Worm (Caenorhabditis elegans) whole organism, L4 larva: ENCODE measurements around the gene otpl-8.
A peak's percentile ranks its signal among the peaks of the same experiment; 100 is the strongest.

Experiments
- F10B5.3 ChIP-seq: sonication (generic microtip); optimal IDR thresholded peaks from 2 replicates; lab custom pipeline; 2016; ENCODE audit warnings: mild to moderate bottlenecking, missing genetic modification characterization, missing compliant biosample characterization
- F49E8.2 ChIP-seq: sonication (generic microtip); optimal IDR thresholded peaks from 2 replicates; lab custom pipeline; 2016; ENCODE audit warnings: missing compliant biosample characterization, mild to moderate bottlenecking, missing genetic modification characterization, borderline replicate concordance
- R02D3.7 ChIP-seq: fragments of 150-350 bp; sonication (generic microtip); optimal IDR thresholded peaks from 3 replicates; lab custom pipeline; 2014; ENCODE audit warnings: missing biosample characterization, missing genetic modification characterization
- Y48G9A.11 ChIP-seq: fragments of 200-800 bp; sonication (Bioruptor generic); IDR thresholded peaks from 2 replicates; pipeline ENCODE4 v1.3.6; 2022; ENCODE audit warnings: missing genetic modification reagents, missing genetic modification characterization, missing compliant biosample characterization
- Y75B8A.6 ChIP-seq: fragments of 200-800 bp; sonication (Bioruptor generic); IDR thresholded peaks from 2 replicates; pipeline ENCODE4 v1.3.6; 2022; ENCODE audit warnings: missing genetic modification reagents, missing genetic modification characterization, missing compliant biosample characterization
- aha-1 ChIP-seq: fragments of 150-350 bp; peaks from one replicate; lab custom pipeline; 2014; ENCODE audit warnings: missing biosample characterization, missing genetic modification characterization
- aly-2 ChIP-seq: sonication (generic microtip); optimal IDR thresholded peaks from 2 replicates; lab custom pipeline; 2018; ENCODE audit warnings: missing biosample characterization, missing genetic modification characterization
- ama-1 ChIP-seq: fragments of 150-350 bp; optimal IDR thresholded peaks from 2 replicates; lab custom pipeline; 2014; ENCODE audit warnings: inconsistent platforms, mixed read lengths
- arid-1 ChIP-seq: fragments of 200-800 bp; sonication (Bioruptor generic); conservative IDR thresholded peaks from 2 replicates; pipeline ENCODE4 v1.3.6; 2022; ENCODE audit warnings: missing genetic modification reagents, missing genetic modification characterization, missing compliant biosample characterization
- attf-4 ChIP-seq: sonication (generic microtip); optimal IDR thresholded peaks from 3 replicates; lab custom pipeline; 2017; ENCODE audit warnings: missing biosample characterization, missing genetic modification characterization
- ceh-82 ChIP-seq: sonication (generic microtip); optimal IDR thresholded peaks from 2 replicates; lab custom pipeline; 2017; ENCODE audit warnings: missing biosample characterization, missing genetic modification characterization
- daf-16 ChIP-seq, 3 experiments: sonication (generic microtip); optimal IDR thresholded peaks; 2 replicates each; lab custom pipeline; 2016 to 2017; ENCODE audit warnings: missing genetic modification characterization in 3 of 3, missing genetic modification reagents in 3 of 3, mild to moderate bottlenecking in 2 of 3, missing compliant biosample characterization in 2 of 3, missing biosample characterization in 1 of 3, moderate library complexity in 1 of 3
- daf-19 ChIP-seq: fragments of 200-800 bp; sonication (Bioruptor generic); conservative IDR thresholded peaks from 2 replicates; pipeline ENCODE4 v1.3.6; 2022; ENCODE audit warnings: missing genetic modification characterization, missing compliant biosample characterization
- dve-1 ChIP-seq: sonication (generic microtip); optimal IDR thresholded peaks from 2 replicates; lab custom pipeline; 2017; ENCODE audit warnings: antibody characterized with exemption, mild to moderate bottlenecking, missing genetic modification characterization, missing compliant biosample characterization; ENCODE audit not compliant: insufficient read depth
- egl-43 ChIP-seq: fragments of 200-800 bp; sonication (Bioruptor generic); IDR thresholded peaks from 2 replicates; pipeline ENCODE4 v1.3.6; 2022; ENCODE audit warnings: missing genetic modification reagents, missing genetic modification characterization, missing compliant biosample characterization
- fkh-10 ChIP-seq: fragments of 150-350 bp; optimal IDR thresholded peaks from 2 replicates; lab custom pipeline; 2014; ENCODE audit warnings: missing biosample characterization, missing genetic modification reagents, missing genetic modification characterization
- gei-8 ChIP-seq: fragments of 200-800 bp; sonication (Bioruptor generic); optimal IDR thresholded peaks from 2 replicates; lab custom pipeline; 2018; ENCODE audit warnings: mild to moderate bottlenecking, missing genetic modification characterization, missing compliant biosample characterization
- jun-1 ChIP-seq: fragments of 150-350 bp; optimal IDR thresholded peaks from 2 replicates; lab custom pipeline; 2014; ENCODE audit warnings: missing biosample characterization, missing genetic modification reagents, missing genetic modification characterization
- lin-13 ChIP-seq: fragments of 150-350 bp; optimal IDR thresholded peaks from 2 replicates; lab custom pipeline; 2014; ENCODE audit warnings: missing biosample characterization, missing genetic modification reagents, missing genetic modification characterization
- mdt-29 ChIP-seq: fragments of 200-800 bp; sonication (Bioruptor generic); IDR thresholded peaks from 2 replicates; pipeline ENCODE4 v1.3.6; 2022; ENCODE audit warnings: missing genetic modification reagents, missing genetic modification characterization, missing compliant biosample characterization
- mep-1 ChIP-seq: fragments of 150-350 bp; sonication (generic microtip); optimal IDR thresholded peaks from 3 replicates; lab custom pipeline; 2014; ENCODE audit warnings: missing biosample characterization, missing genetic modification characterization
- mxl-3 ChIP-seq: fragments of 200-800 bp; sonication (Bioruptor generic); optimal IDR thresholded peaks from 2 replicates; lab custom pipeline; 2018; ENCODE audit warnings: mild to moderate bottlenecking, missing genetic modification characterization, missing compliant biosample characterization
- nhr-11 ChIP-seq: fragments of 150-350 bp; optimal IDR thresholded peaks from 2 replicates; lab custom pipeline; 2014; ENCODE audit warnings: missing biosample characterization, missing genetic modification characterization
- nhr-25 ChIP-seq: sonication (generic microtip); optimal IDR thresholded peaks from 2 replicates; lab custom pipeline; 2017; ENCODE audit warnings: missing genetic modification characterization, mild to moderate bottlenecking, missing compliant biosample characterization, antibody characterized with exemption, moderate library complexity, borderline replicate concordance; ENCODE audit not compliant: insufficient read depth
- nhr-77 ChIP-seq: fragments of 150-350 bp; optimal IDR thresholded peaks from 2 replicates; lab custom pipeline; 2014; ENCODE audit warnings: missing biosample characterization, missing genetic modification characterization
- pha-4 ChIP-seq, 2 experiments: fragments of 150-350 bp in 1 of 2; fragments of 200-800 bp in 1 of 2; sonication (Bioruptor generic) in 1 of 2; IDR thresholded peaks in 1 of 2; optimal IDR thresholded peaks in 1 of 2; 2 replicates each; pipeline versions ENCODE4 v1.3.6 to Lab custom; 2014 to 2022; ENCODE audit warnings: missing genetic modification characterization in 2 of 2, missing genetic modification reagents in 2 of 2, missing biosample characterization in 1 of 2, missing compliant biosample characterization in 1 of 2
- set-16 ChIP-seq: fragments of 200-800 bp; sonication (Bioruptor generic); IDR thresholded peaks from 2 replicates; pipeline ENCODE4 v1.3.6; 2022; ENCODE audit warnings: missing genetic modification reagents, missing genetic modification characterization, missing compliant biosample characterization
- snpc-1.2 ChIP-seq: fragments of 200-800 bp; sonication (Bioruptor generic); IDR thresholded peaks from 2 replicates; pipeline ENCODE4 v1.3.6; 2022; ENCODE audit warnings: missing genetic modification reagents, missing genetic modification characterization, missing compliant biosample characterization
- spr-3 ChIP-seq: fragments of 200-800 bp; sonication (Bioruptor generic); optimal IDR thresholded peaks from 2 replicates; lab custom pipeline; 2018; ENCODE audit warnings: mild to moderate bottlenecking, missing genetic modification characterization, missing compliant biosample characterization
- tag-97 ChIP-seq: fragments of 200-800 bp; sonication (Bioruptor generic); IDR thresholded peaks from 2 replicates; pipeline ENCODE4 v1.3.6; 2022; ENCODE audit warnings: missing genetic modification characterization, missing compliant biosample characterization
- tra-1 ChIP-seq: fragments of 200-800 bp; sonication (Bioruptor generic); IDR thresholded peaks from 2 replicates; pipeline ENCODE4 v1.3.6; 2022; ENCODE audit warnings: missing genetic modification reagents, missing genetic modification characterization, missing compliant biosample characterization
- unc-130 ChIP-seq: sonication (generic microtip); optimal IDR thresholded peaks from 2 replicates; lab custom pipeline; 2016; ENCODE audit warnings: missing genetic modification reagents, missing genetic modification characterization, missing compliant biosample characterization
- unc-62 ChIP-seq, 3 experiments: fragments of 150-350 bp in 1 of 3; sonication (generic microtip); optimal IDR thresholded peaks in 2 of 3; peaks in 1 of 3; 1 replicate in 1 of 3; 2 replicates in 2 of 3; lab custom pipeline; 2014 to 2017; ENCODE audit warnings: missing biosample characterization in 3 of 3, missing genetic modification characterization in 3 of 3, missing genetic modification reagents in 3 of 3, missing genotype in 1 of 3
- ztf-11 ChIP-seq: fragments of 150-350 bp; optimal IDR thresholded peaks from 2 replicates; lab custom pipeline; 2014; ENCODE audit warnings: missing biosample characterization, missing genetic modification characterization
- ztf-7 ChIP-seq: fragments of 150-350 bp; optimal IDR thresholded peaks from 2 replicates; lab custom pipeline; 2014; ENCODE audit warnings: missing biosample characterization, missing genetic modification characterization

otpl-8 gene

DNA sequence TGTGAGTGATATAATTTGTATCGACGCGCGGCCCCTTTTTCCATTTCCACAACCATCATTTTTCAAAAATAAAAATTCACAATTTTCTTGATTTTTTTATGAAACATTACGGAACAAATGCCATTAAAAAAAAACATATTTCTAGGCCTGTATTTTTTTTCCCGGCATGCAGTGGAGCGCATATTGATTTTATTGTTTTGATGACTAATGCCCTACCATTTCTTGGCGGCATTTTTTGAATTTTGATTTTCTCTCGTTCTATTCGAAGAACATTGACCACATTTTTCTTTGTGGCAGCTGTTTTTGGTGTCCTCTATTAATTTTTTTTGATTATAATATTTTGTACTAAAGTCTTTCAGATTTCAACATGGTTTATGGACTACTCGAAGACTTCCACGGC is 27.6 kb upstream of the otpl-8 start, which contains the start of gene W06D11.3:
W06D11.3 (plus strand) TSS at position 360 of the 400 bp plus-strand sequence.
- TF ChIP-seq F49E8.2 (tag; lab: Kevin White, UChicago), result no peak
- TF ChIP-seq ztf-7 (tag; lab: Kevin White, UChicago), result no peak
- no peak for TF ChIP-seq set-16 (GFP tag; lab: Robert Waterston, UW)
- no peak for TF ChIP-seq daf-16 (GFP tag; optimal IDR thresholded peaks at IDR 0.05; lab: Kevin White, UChicago)
- TF ChIP-seq daf-16 (tag; optimal IDR thresholded peaks at IDR 0.05; lab: Kevin White, UChicago), result no peak
- no peak for TF ChIP-seq jun-1 (tag; lab: Kevin White, UChicago)
- no peak for TF ChIP-seq Y48G9A.11 (GFP tag; lab: Robert Waterston, UW)
- no peak for TF ChIP-seq lin-13 (GFP tag; lab: Kevin White, UChicago)
- TF ChIP-seq R02D3.7 (tag; lab: Kevin White, UChicago), result no peak
- no peak for TF ChIP-seq aly-2 (tag; lab: Kevin White, UChicago)
- no peak for TF ChIP-seq F10B5.3 (tag; lab: Kevin White, UChicago)
- TF ChIP-seq ceh-82, result no peak
- no peak for TF ChIP-seq tra-1 (GFP tag; lab: Robert Waterston, UW)
- TF ChIP-seq spr-3 (GFP tag; lab: Kevin White, UChicago), result no peak
- TF ChIP-seq snpc-1.2 (GFP tag; lab: Robert Waterston, UW), result no peak
- TF ChIP-seq dve-1 (tag; lab: Kevin White, UChicago), result no peak
- no peak for TF ChIP-seq pha-4 (GFP tag; IDR thresholded peaks at IDR 0.05; lab: Robert Waterston, UW)
- no peak for TF ChIP-seq pha-4 (tag; optimal IDR thresholded peaks at IDR 0.05; lab: Kevin White, UChicago)
- TF ChIP-seq tag-97, result no peak
- no peak for TF ChIP-seq unc-62 (GFP tag; optimal IDR thresholded peaks at IDR 0.05 in 1 of 2; lab: Kevin White, UChicago)
- TF ChIP-seq unc-62 (tag; optimal IDR thresholded peaks at IDR 0.05; lab: Kevin White, UChicago), result no peak
- no peak for TF ChIP-seq Y75B8A.6

DNA sequence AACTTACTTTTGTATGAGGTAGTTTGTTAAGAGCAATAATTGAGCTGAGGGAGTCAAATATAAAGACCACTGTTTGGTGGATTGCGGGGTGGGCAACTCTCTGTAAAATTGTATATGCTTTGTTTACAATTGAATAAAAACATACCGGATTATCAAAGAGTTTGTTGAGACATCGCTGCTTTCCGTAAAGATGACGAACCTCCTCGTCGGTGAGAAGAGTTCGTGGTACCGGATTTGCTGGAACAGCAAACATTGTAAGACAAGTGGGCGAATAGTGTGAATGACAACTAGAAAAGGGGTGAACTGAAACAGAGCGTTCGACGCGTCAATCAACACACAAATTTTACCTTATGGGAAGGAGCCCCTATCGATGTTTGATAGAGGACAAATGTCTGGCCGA is 25.7 kb upstream of the otpl-8 start, which contains the start of gene W06D11.2:
W06D11.2 (minus strand) TSS at position 339 of the 400 bp plus-strand sequence.
- TF ChIP-seq ama-1 (lab: Kevin White, UChicago) (no peak), unc-62 (GFP tag; optimal IDR thresholded peaks at IDR 0.05 in 1 of 2; lab: Kevin White, UChicago) (peak in 1 of 2 experiments; percentile 96), unc-62 (tag; optimal IDR thresholded peaks at IDR 0.05; lab: Kevin White, UChicago) (no peak), mdt-29 (GFP tag; lab: Robert Waterston, UW) (no peak)

DNA sequence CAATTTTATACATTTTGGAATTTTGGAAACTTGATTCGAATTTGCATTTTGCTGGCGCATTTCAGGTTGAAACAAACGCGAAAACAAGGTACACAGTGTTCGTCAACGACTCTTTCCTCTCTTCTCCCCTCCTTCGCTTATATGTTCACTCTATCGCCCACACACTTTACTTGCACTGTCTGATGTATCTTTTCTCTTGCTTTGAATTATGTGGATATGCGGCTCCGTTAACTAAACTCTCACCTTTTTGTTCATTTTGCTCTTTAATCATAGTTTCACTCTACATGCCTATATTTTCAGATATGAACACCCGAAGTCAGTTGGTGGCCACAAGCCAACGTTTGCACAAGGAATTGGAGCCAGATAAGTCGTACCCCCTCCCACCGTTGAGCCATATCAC is 23.5 kb upstream of the otpl-8 start, which contains the start of gene W06D11.1:
W06D11.1 (plus strand) TSS at position 301 of the 400 bp plus-strand sequence.
- TF ChIP-seq unc-62 (GFP tag; optimal IDR thresholded peaks at IDR 0.05 in 1 of 2; lab: Kevin White, UChicago), result peak in 1 of 2 experiments; percentile 61
- no peak for TF ChIP-seq unc-62 (tag; optimal IDR thresholded peaks at IDR 0.05; lab: Kevin White, UChicago)
- TF ChIP-seq attf-4 (tag; lab: Kevin White, UChicago), result no peak

DNA sequence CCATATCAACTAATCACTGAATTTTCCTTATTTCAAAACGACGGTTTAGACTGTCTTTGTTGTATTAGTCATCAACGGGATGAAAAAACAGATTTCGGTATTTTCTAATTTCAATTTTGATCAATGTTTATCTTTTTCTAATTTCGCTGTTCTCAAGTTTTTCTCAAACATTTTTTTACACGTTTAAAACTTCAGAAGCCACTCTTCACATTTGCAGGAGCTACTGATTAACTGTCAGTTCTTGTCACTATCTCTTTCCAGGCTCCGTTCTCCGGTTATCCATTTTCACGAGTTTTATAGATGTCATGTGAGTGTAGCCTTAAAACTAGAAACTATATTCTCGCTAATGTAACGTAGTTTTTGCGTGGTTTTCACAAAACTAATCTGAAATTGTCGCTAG is 19.8 kb upstream of the otpl-8 start, which contains the start of gene C04B4.4:
C04B4.4 (plus strand) TSS at position 301 of the 400 bp plus-strand sequence.
- no peak for TF ChIP-seq arid-1 (GFP tag; lab: Robert Waterston, UW)
- TF ChIP-seq aha-1 (tag; lab: Kevin White, UChicago), result no peak
- TF ChIP-seq set-16 (GFP tag; lab: Robert Waterston, UW), result no peak
- no peak for TF ChIP-seq Y75B8A.6
- no peak for TF ChIP-seq spr-3 (GFP tag; lab: Kevin White, UChicago)
- TF ChIP-seq ztf-7 (tag; lab: Kevin White, UChicago), result no peak
- no peak for TF ChIP-seq aly-2 (tag; lab: Kevin White, UChicago)
- TF ChIP-seq mxl-3 (GFP tag; lab: Kevin White, UChicago), result no peak
- no peak for TF ChIP-seq gei-8
- no peak for TF ChIP-seq fkh-10 (GFP tag; lab: Kevin White, UChicago)

DNA sequence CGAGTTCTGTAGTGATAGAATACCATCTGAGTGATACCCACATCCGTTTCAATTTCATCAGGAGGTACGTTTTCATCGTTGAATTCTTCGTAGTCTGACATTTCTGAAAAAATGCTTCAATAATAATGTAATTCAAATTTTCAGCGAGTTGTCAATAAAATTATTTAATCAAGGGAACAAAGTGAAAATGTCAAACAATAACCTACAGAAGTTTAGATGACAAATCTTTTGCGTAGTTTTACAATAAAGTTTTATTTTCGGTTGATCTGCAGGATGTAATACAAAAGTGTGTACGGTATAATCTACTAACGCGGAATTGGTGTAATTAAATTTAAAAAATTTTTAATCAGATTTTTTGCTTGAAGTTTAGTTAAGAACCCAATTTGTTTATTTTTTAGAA is 17.5 kb upstream of the otpl-8 start, which contains the start of gene C04B4.5:
C04B4.5 (minus strand) TSS at position 101 of the 400 bp plus-strand sequence.
- TF ChIP-seq unc-130 (no peak), mep-1 (no peak), daf-19 (GFP tag; lab: Robert Waterston, UW) (no peak), egl-43 (GFP tag; lab: Robert Waterston, UW) (no peak), unc-62 (GFP tag; optimal IDR thresholded peaks at IDR 0.05 in 1 of 2; lab: Kevin White, UChicago) (no peak), unc-62 (tag; optimal IDR thresholded peaks at IDR 0.05; lab: Kevin White, UChicago) (no peak), nhr-11 (no peak), tag-97 (no peak), aly-2 (tag; lab: Kevin White, UChicago) (no peak), ztf-11 (tag; lab: Kevin White, UChicago) (no peak), Y75B8A.6 (no peak), nhr-77 (tag; lab: Kevin White, UChicago) (no peak), nhr-25 (no peak), attf-4 (tag; lab: Kevin White, UChicago) (no peak)
